Worm (Caenorhabditis elegans): Measurements from ENCODE around the gene deg-1.

- no peak for TF ChIP-seq hmg-20 (GFP tag; IDR thresholded peaks at IDR 0.05)
- TF ChIP-seq die-1 (tag; optimal IDR thresholded peaks at IDR 0.05), result no peak
- TF ChIP-seq snpc-4 (GFP tag; optimal IDR thresholded peaks at IDR 0.05), result no peak
- TF ChIP-seq snpc-4 (tag; optimal IDR thresholded peaks at IDR 0.05), result no peak
Observed at ce11 chrX:7736171-7736570, 16.7 kb upstream of the deg-1 start, which contains the start of gene set-12.

Data from whole organism, young adult.